Fruit fly (Drosophila melanogaster): ENCODE data around the gene CG3386.
A peak's percentile ranks its signal among the peaks of the same experiment; 100 is the strongest.

Gene CG3386

dm6 chr3L:681793-682369 lies 389 bp downstream of the CG3386 start (continued):
- TF ChIP-seq crp (GFP tag; optimal IDR thresholded peaks at IDR 0.05) = peak; percentile 72 to 96
- peak; percentile 81; the same call in 1 of the 3 replicates for TF ChIP-seq CG34422 (GFP tag; IDR thresholded peaks at IDR 0.05)
- peak; percentile 5 for TF ChIP-seq Spps (tag; optimal IDR thresholded peaks at IDR 0.05)
- peak; percentile 46 for TF ChIP-seq lilli (GFP tag; optimal IDR thresholded peaks at IDR 0.05)
- peak; percentile 67 for TF ChIP-seq caup (GFP tag; optimal IDR thresholded peaks at IDR 0.05; ENCODE audit: severe bottlenecking)
- peak; percentile 80 for TF ChIP-seq lab (GFP tag; optimal IDR thresholded peaks at IDR 0.05)
- peak; percentile 17; the same call in 1 of the 3 replicates for TF ChIP-seq CG16813 (GFP tag; IDR thresholded peaks at IDR 0.05; ENCODE audit: partially characterized antibody)
- peak; percentile 40; the same call in 1 of the 3 replicates for TF ChIP-seq so (GFP tag; IDR thresholded peaks at IDR 0.05)
- TF ChIP-seq CG10431 (GFP tag; optimal IDR thresholded peaks at IDR 0.05) = peak; percentile 56
- TF ChIP-seq vfl (GFP tag; optimal IDR thresholded peaks at IDR 0.05) = peak; percentile 33
- peak; percentile 48 for TF ChIP-seq CG11504 (tag; optimal IDR thresholded peaks at IDR 0.05)
- TF ChIP-seq vvl (GFP tag; IDR thresholded peaks at IDR 0.05) = peak; percentile 70
- TF ChIP-seq CrebB (tag; optimal IDR thresholded peaks at IDR 0.05) = peak; percentile 53
- no peak for TF ChIP-seq CG1602 (GFP tag; optimal IDR thresholded peaks at IDR 0.05)
- TF ChIP-seq Fer3 (tag; optimal IDR thresholded peaks at IDR 0.05) = peak; percentile 24
- no peak for TF ChIP-seq ro (GFP tag; IDR thresholded peaks at IDR 0.05)
- TF ChIP-seq CG32767 (GFP tag; IDR thresholded peaks at IDR 0.05) = peak; percentile 56; the same call in 1 of the 2 replicates
- TF ChIP-seq CG13424 (tag; optimal IDR thresholded peaks at IDR 0.05) = peak; percentile 24
- TF ChIP-seq z (GFP tag; IDR thresholded peaks at IDR 0.05) = peak; percentile 67; the same call in 2 of the 3 replicates
- TF ChIP-seq Oli (tag; optimal IDR thresholded peaks at IDR 0.05) = no peak
- peak; percentile 42 for TF ChIP-seq CG9609 (GFP tag; optimal IDR thresholded peaks at IDR 0.05)
- TF ChIP-seq luna (GFP tag; optimal IDR thresholded peaks at IDR 0.05) = no peak
- peak; percentile 20 for TF ChIP-seq PHDP (tag; optimal IDR thresholded peaks at IDR 0.05)
- TF ChIP-seq CG10462 (GFP tag; optimal IDR thresholded peaks at IDR 0.05) = no peak
- TF ChIP-seq ara (GFP tag; IDR thresholded peaks at IDR 0.05) = no peak
- TF ChIP-seq Vsx1 (GFP tag; optimal IDR thresholded peaks at IDR 0.05) = peak; percentile 73

dm6 chr3L:680258-680657 lies 2.0 kb downstream of the CG3386 start, which contains the start of gene CG17129:
Gene CG17129, minus strand, starts transcription at chr3L:680326.
- TF ChIP-seq Hr39 (optimal IDR thresholded peaks at IDR 0.05) (no peak), kah (GFP tag; optimal IDR thresholded peaks at IDR 0.05) (no peak), Dll (GFP tag; IDR thresholded peaks at IDR 0.05; ENCODE audit: partially characterized antibody) (peak; percentile 99), pan (optimal IDR thresholded peaks at IDR 0.05) (no peak), pan (GFP tag; optimal IDR thresholded peaks at IDR 0.05 in 1 of 2, IDR thresholded peaks at IDR 0.05 in 1 of 2) (peak in 1 of 2 experiments; percentile 70), CG10147 (GFP tag; optimal IDR thresholded peaks at IDR 0.05) (peak; percentile 66), Ravus (GFP tag; IDR thresholded peaks at IDR 0.05) (no peak), ken (GFP tag; IDR thresholded peaks at IDR 0.05) (peak; percentile 85), ato (GFP tag; IDR thresholded peaks at IDR 0.05; ENCODE audit: partially characterized antibody) (peak; percentile 68; the same call in 1 of the 2 replicates), sna (GFP tag; IDR thresholded peaks at IDR 0.05; ENCODE audit: partially characterized antibody) (peak; percentile 100), CG18262 (tag; optimal IDR thresholded peaks at IDR 0.05) (peak; percentile 74), CG8478 (optimal IDR thresholded peaks at IDR 0.05) (no peak), prd (optimal IDR thresholded peaks at IDR 0.05) (no peak), prd (GFP tag; IDR thresholded peaks at IDR 0.05) (peak; percentile 88), Abd-B (GFP tag; optimal IDR thresholded peaks at IDR 0.05) (peak; percentile 76), NfI (GFP tag; optimal IDR thresholded peaks at IDR 0.05) (peak; percentile 63), Sox100B (GFP tag; optimal IDR thresholded peaks at IDR 0.05) (peak; percentile 61), HLH54F (GFP tag; optimal IDR thresholded peaks at IDR 0.05) (peak; percentile 76), sr (GFP tag; IDR thresholded peaks at IDR 0.05) (no peak), CG33557 (GFP tag; optimal IDR thresholded peaks at IDR 0.05) (peak; percentile 69), toy (GFP tag; IDR thresholded peaks at IDR 0.05) (no peak), trem (tag; optimal IDR thresholded peaks at IDR 0.05) (peak; percentile 76), pfk (GFP tag; optimal IDR thresholded peaks at IDR 0.05) (no peak), Optix (GFP tag; IDR thresholded peaks at IDR 0.05) (peak; percentile 67; the same call in 1 of the 3 replicates), CG13296 (GFP tag; optimal IDR thresholded peaks at IDR 0.05) (peak; percentile 65)
